Worm (Caenorhabditis elegans) whole organism, L4/young adult: Measurements from ENCODE around the gene F32F2.4.

Source experiments
- dao-5 ChIP-seq: sonication (generic microtip); optimal IDR thresholded peaks from 2 replicates; lab custom pipeline; 2016; ENCODE audit warnings: missing genotype, missing genetic modification characterization, moderate library complexity, missing compliant biosample characterization
- him-1 ChIP-seq: sonication (generic microtip); optimal IDR thresholded peaks from 2 replicates; lab custom pipeline; 2016; ENCODE audit warnings: missing genotype, missing genetic modification reagents, missing genetic modification characterization, missing compliant biosample characterization

- TF ChIP-seq him-1 (tag; lab: Kevin White, UChicago) (no peak), dao-5 (tag; lab: Kevin White, UChicago) (no peak)
Observed at ce11 chrV:13294507-13294906, 18.4 kb downstream of the F32F2.4 start.
